Worm (Caenorhabditis elegans) whole organism, midembryonic: ENCODE measurements around the gene mihp-2.

ENCODE experiments used
- cog-1 ChIP-seq: sonication (generic microtip); optimal IDR thresholded peaks from 2 replicates; lab custom pipeline; 2016; ENCODE audit warnings: missing genetic modification characterization, missing compliant biosample characterization
- flt-1 ChIP-seq: fragments of 200-800 bp; sonication (Bioruptor generic); IDR thresholded peaks from 2 replicates; pipeline ENCODE4 v1.3.6; 2022; ENCODE audit warnings: missing genetic modification characterization, missing compliant biosample characterization
- med-1 ChIP-seq: sonication (generic microtip); optimal IDR thresholded peaks from 2 replicates; lab custom pipeline; 2017; ENCODE audit warnings: missing genetic modification characterization, mild to moderate bottlenecking, missing compliant biosample characterization, antibody characterized with exemption, missing genetic modification reagents; ENCODE audit not compliant: insufficient read depth
- tab-1 ChIP-seq: fragments of 200-800 bp; sonication (Bioruptor generic); IDR thresholded peaks from 2 replicates; pipeline ENCODE4 v1.3.6; 2022; ENCODE audit warnings: missing genetic modification characterization, missing compliant biosample characterization
- ztf-29 ChIP-seq: fragments of 200-800 bp; sonication (Bioruptor generic); IDR thresholded peaks from 2 replicates; pipeline ENCODE4 v1.3.6; 2022; ENCODE audit warnings: missing genetic modification reagents, missing genetic modification characterization, missing compliant biosample characterization

DNA sequence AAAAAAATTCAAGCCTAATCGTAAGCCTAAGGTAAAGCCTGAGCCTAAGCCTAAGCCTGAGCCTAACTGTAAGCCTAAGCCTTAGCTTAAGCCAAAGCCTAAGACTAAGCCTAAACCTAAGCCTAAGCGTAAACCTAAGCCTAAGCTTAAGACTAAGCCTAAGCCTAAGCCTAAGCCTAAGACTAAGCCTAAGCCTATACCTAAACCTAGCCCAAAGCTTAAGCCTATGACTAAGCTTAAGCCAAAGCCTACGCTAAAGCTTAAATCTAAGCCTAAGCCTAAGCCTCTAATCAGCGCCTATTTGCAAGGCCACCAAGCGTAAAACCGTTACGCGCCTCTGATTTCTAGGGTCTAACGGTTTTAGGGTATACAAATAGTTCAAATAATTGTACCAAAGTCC lies 6.1 kb downstream of the mihp-2 start:
- TF ChIP-seq tab-1 (GFP tag; lab: Robert Waterston, UW), result no peak
- TF ChIP-seq flt-1 (GFP tag; lab: Robert Waterston, UW), result no peak
- peak; percentile 33; the same call in 1 of the 2 replicates for TF ChIP-seq ztf-29 (GFP tag; lab: Robert Waterston, UW)
- no peak for TF ChIP-seq cog-1 (tag; lab: Kevin White, UChicago)
- TF ChIP-seq med-1, result no peak
